Fruit fly (Drosophila melanogaster) whole organism, embryonic: ENCODE results near the gene Mal-B1.

Experiments used
- CG17361 ChIP-seq: fragments of 200-800 bp; sonication (Bioruptor generic); IDR thresholded peaks from 3 replicates; pipeline ENCODE4 v1.3.6; 2022; ENCODE audit warnings: missing biosample characterization, missing genetic modification characterization
- CG18764 ChIP-seq: fragments of 200-800 bp; sonication (Bioruptor generic); optimal IDR thresholded peaks from 3 replicates; lab custom pipeline; 2016; ENCODE audit warnings: missing biosample characterization, missing genetic modification characterization
- CG4360 ChIP-seq: fragments of 200-800 bp; sonication (Bioruptor generic); IDR thresholded peaks from 2 replicates; pipeline ENCODE4 v1.3.6; 2022; ENCODE audit warnings: missing biosample characterization, missing genetic modification characterization
- CG9609 ChIP-seq: fragments of 200-800 bp; sonication (Bioruptor generic); optimal IDR thresholded peaks from 3 replicates; lab custom pipeline; 2016; ENCODE audit warnings: missing biosample characterization, missing genetic modification characterization
- D ChIP-seq, 2 experiments: fragments of 200-800 bp in 1 of 2; fragments of >200 bp in 1 of 2; sonication (Bioruptor generic) in 1 of 2; optimal IDR thresholded peaks; 2 replicates in 1 of 2; 3 replicates in 1 of 2; lab custom pipeline; 2017; ENCODE audit warnings: mild to moderate bottlenecking in 1 of 2, missing biosample characterization in 1 of 2, missing genetic modification characterization in 1 of 2, missing genetic modification reagents in 1 of 2
- Ets97D ChIP-seq: fragments of 200-800 bp; sonication (Bioruptor generic); optimal IDR thresholded peaks from 3 replicates; lab custom pipeline; 2016; ENCODE audit warnings: missing biosample characterization, missing genetic modification characterization
- Gug ChIP-seq: fragments of 200-800 bp; sonication (Bioruptor generic); IDR thresholded peaks from 4 replicates; pipeline ENCODE4 v1.3.6; 2022; ENCODE audit warnings: missing biosample characterization, missing genetic modification characterization
- Hr78 ChIP-seq, 2 experiments: fragments of 200-800 bp in 1 of 2; fragments of >200 bp in 1 of 2; sonication (Bioruptor generic) in 1 of 2; optimal IDR thresholded peaks; 2 replicates each; lab custom pipeline; 2017 to 2019; ENCODE audit warnings: missing biosample characterization in 2 of 2, missing genetic modification characterization in 2 of 2, mild to moderate bottlenecking in 1 of 2, moderate library complexity in 1 of 2
- crp ChIP-seq, 2 experiments: fragments of 200-800 bp; sonication (Bioruptor generic); optimal IDR thresholded peaks; 2 replicates in 1 of 2; 3 replicates in 1 of 2; lab custom pipeline; 2017; ENCODE audit warnings: missing biosample characterization in 2 of 2, missing genetic modification characterization in 2 of 2, mild to moderate bottlenecking in 1 of 2, moderate library complexity in 1 of 2
- kni ChIP-seq: fragments of 200-800 bp; sonication (Bioruptor generic); optimal IDR thresholded peaks from 3 replicates; lab custom pipeline; 2017; ENCODE audit warnings: mild to moderate bottlenecking, missing biosample characterization, missing genetic modification reagents, missing genetic modification characterization
- sc ChIP-seq, 3 experiments: fragments of >200 bp in 2 of 3; fragments of 200-800 bp in 1 of 3; sonication (Bioruptor generic) in 1 of 3; optimal IDR thresholded peaks; 2 replicates in 2 of 3; 3 replicates in 1 of 3; lab custom pipeline; 2017; ENCODE audit warnings: mild to moderate bottlenecking in 1 of 3, missing biosample characterization in 1 of 3, missing genetic modification characterization in 1 of 3, missing genetic modification reagents in 1 of 3
- tin ChIP-seq: fragments of 200-800 bp; sonication (Bioruptor generic); optimal IDR thresholded peaks from 3 replicates; lab custom pipeline; 2016; ENCODE audit warnings: missing biosample characterization, missing genetic modification characterization

dm6 chr2L:11816376-11816775 lies 30.6 kb upstream of the Mal-B1 start:
- TF ChIP-seq Gug (GFP tag; lab: Robert Waterston, UW) (peak; percentile 87), sc (optimal IDR thresholded peaks at IDR 0.05; lab: Kevin White, UChicago) (no peak), sc (GFP tag; optimal IDR thresholded peaks at IDR 0.05; lab: Kevin White, UChicago) (peak; percentile 97), CG9609 (GFP tag; lab: Kevin White, UChicago) (peak; percentile 93), D (optimal IDR thresholded peaks at IDR 0.05; lab: Kevin White, UChicago) (no peak), D (GFP tag; optimal IDR thresholded peaks at IDR 0.05; lab: Kevin White, UChicago) (peak; percentile 98), kni (GFP tag; lab: Kevin White, UChicago) (peak; percentile 96), crp (GFP tag; optimal IDR thresholded peaks at IDR 0.05; lab: Kevin White, UChicago) (peak in 1 of 2 experiments; percentile 27), CG4360 (peak; percentile 75), Hr78 (GFP tag; optimal IDR thresholded peaks at IDR 0.05; lab: Kevin White, UChicago) (peak in 1 of 2 experiments; percentile 49), tin (GFP tag; lab: Kevin White, UChicago) (peak; percentile 97), Ets97D (GFP tag; lab: Kevin White, UChicago) (peak; percentile 99), CG17361 (GFP tag; lab: Robert Waterston, UW) (peak; percentile 92), CG18764 (peak; percentile 96)
